Fruit fly (Drosophila melanogaster) whole organism, embryonic: Measurements from ENCODE around the gene CG15347.
A peak's percentile ranks its signal among the peaks of the same experiment; 100 is the strongest.

Experiments used
- Adf1 ChIP-seq: fragments of 200-800 bp; sonication (Bioruptor generic); IDR thresholded peaks from 2 replicates; pipeline ENCODE4 v1.3.6; 2022; ENCODE audit warnings: missing biosample characterization, missing genetic modification characterization
- B-H2 ChIP-seq: fragments of 200-800 bp; sonication (Bioruptor generic); optimal IDR thresholded peaks from 2 replicates; lab custom pipeline; 2018; ENCODE audit warnings: missing biosample characterization, mild to moderate bottlenecking, missing genetic modification characterization
- CG11696 ChIP-seq: fragments of 200-800 bp; sonication (Bioruptor generic); IDR thresholded peaks from 2 replicates; pipeline ENCODE4 v1.3.6; 2022; ENCODE audit warnings: missing biosample characterization, missing genetic modification characterization
- CG12236 ChIP-seq: fragments of 200-800 bp; sonication (Bioruptor generic); optimal IDR thresholded peaks from 2 replicates; lab custom pipeline; 2016; ENCODE audit warnings: missing biosample characterization, missing genetic modification characterization
- CG13296 ChIP-seq: fragments of 200-800 bp; sonication (Bioruptor generic); optimal IDR thresholded peaks from 3 replicates; lab custom pipeline; 2018; ENCODE audit warnings: missing biosample characterization, mild to moderate bottlenecking, missing genetic modification characterization
- CG14014 ChIP-seq: fragments of 200-800 bp; sonication (Bioruptor generic); IDR thresholded peaks from 2 replicates; pipeline ENCODE4 v1.3.6; 2022; ENCODE audit warnings: missing biosample characterization, missing genetic modification characterization
- CG14965 ChIP-seq: fragments of 200-800 bp; sonication (Bioruptor generic); optimal IDR thresholded peaks from 2 replicates; lab custom pipeline; 2016; ENCODE audit warnings: missing biosample characterization, missing genetic modification characterization, borderline replicate concordance
- CG15011 ChIP-seq: fragments of 200-800 bp; sonication (Bioruptor generic); optimal IDR thresholded peaks from 3 replicates; lab custom pipeline; 2018; ENCODE audit warnings: missing biosample characterization, mild to moderate bottlenecking, missing genetic modification characterization
- CG16815 ChIP-seq: fragments of 200-800 bp; sonication (Bioruptor generic); optimal IDR thresholded peaks from 3 replicates; lab custom pipeline; 2017; ENCODE audit warnings: missing biosample characterization, mild to moderate bottlenecking, missing genetic modification characterization
- CG2116 ChIP-seq: fragments of 200-800 bp; sonication (Bioruptor generic); optimal IDR thresholded peaks from 3 replicates; lab custom pipeline; 2018; ENCODE audit warnings: missing biosample characterization, mild to moderate bottlenecking, missing genetic modification characterization
- CG34224 ChIP-seq: fragments of 200-800 bp; sonication (Bioruptor generic); IDR thresholded peaks from 3 replicates; pipeline ENCODE4 v1.3.6; 2022; ENCODE audit warnings: missing biosample characterization, missing genetic modification characterization; ENCODE audit not compliant: partially characterized antibody
- D19B ChIP-seq: fragments of 200-800 bp; sonication (Bioruptor generic); optimal IDR thresholded peaks from 2 replicates; lab custom pipeline; 2017; ENCODE audit warnings: missing biosample characterization, mild to moderate bottlenecking, missing genetic modification characterization
- Deaf1 ChIP-seq: fragments of 200-800 bp; optimal IDR thresholded peaks from 3 replicates; lab custom pipeline; 2019; ENCODE audit warnings: missing biosample characterization, mild to moderate bottlenecking, missing genetic modification characterization, moderate library complexity
- Dfd ChIP-seq, 2 experiments: fragments of >200 bp; optimal IDR thresholded peaks; 2 replicates each; lab custom pipeline; 2017; ENCODE audit warnings: missing biosample characterization in 2 of 2, missing genetic modification characterization in 2 of 2
- Doc3 ChIP-seq: fragments of 200-800 bp; sonication (Bioruptor generic); IDR thresholded peaks from 3 replicates; pipeline ENCODE4 v1.3.6; 2022; ENCODE audit warnings: missing biosample characterization, missing genetic modification characterization; ENCODE audit not compliant: partially characterized antibody
- Elba2 ChIP-seq: fragments of 200-800 bp; sonication (Bioruptor generic); optimal IDR thresholded peaks from 3 replicates; lab custom pipeline; 2016; ENCODE audit warnings: missing biosample characterization, missing genetic modification characterization
- HHEX ChIP-seq: fragments of 200-800 bp; sonication (Bioruptor generic); optimal IDR thresholded peaks from 3 replicates; lab custom pipeline; 2017; ENCODE audit warnings: missing biosample characterization, mild to moderate bottlenecking, missing genetic modification characterization, missing genetic modification reagents
- HLH3B ChIP-seq: fragments of 200-800 bp; sonication (Bioruptor generic); IDR thresholded peaks from 2 replicates; pipeline ENCODE4 v1.3.6; 2022; ENCODE audit warnings: missing biosample characterization, missing genetic modification characterization
- HmgZ ChIP-seq: fragments of 200-800 bp; sonication (Bioruptor generic); optimal IDR thresholded peaks from 2 replicates; lab custom pipeline; 2018; ENCODE audit warnings: missing biosample characterization, mild to moderate bottlenecking, missing genetic modification characterization
- MBD-R2 ChIP-seq: fragments of 200-800 bp; sonication (Bioruptor generic); IDR thresholded peaks from 2 replicates; pipeline ENCODE4 v1.3.6; 2022; ENCODE audit warnings: missing biosample characterization, missing genetic modification characterization
- MTF-1 ChIP-seq: fragments of 200-800 bp; sonication (Bioruptor generic); optimal IDR thresholded peaks from 2 replicates; lab custom pipeline; 2018; ENCODE audit warnings: missing biosample characterization, mild to moderate bottlenecking, missing genetic modification characterization, borderline replicate concordance
- Med ChIP-seq: fragments of 200-800 bp; sonication (Bioruptor generic); peaks from one replicate; lab custom pipeline; 2016; ENCODE audit warnings: missing biosample characterization, missing genetic modification characterization, mild to moderate bottlenecking, inconsistent platforms, moderate library complexity
- Opbp ChIP-seq: fragments of 200-800 bp; sonication (Bioruptor generic); IDR thresholded peaks from 3 replicates; pipeline ENCODE4 v1.3.6; 2022; ENCODE audit warnings: missing biosample characterization, missing genetic modification characterization; ENCODE audit not compliant: partially characterized antibody
- Ssrp ChIP-seq: fragments of 200-800 bp; sonication (Bioruptor generic); optimal IDR thresholded peaks from 2 replicates; lab custom pipeline; 2018; ENCODE audit warnings: missing biosample characterization, mild to moderate bottlenecking, missing genetic modification characterization, moderate library complexity
- Vsx1 ChIP-seq: fragments of 200-800 bp; sonication (Bioruptor generic); optimal IDR thresholded peaks from 2 replicates; lab custom pipeline; 2017; ENCODE audit warnings: missing biosample characterization, mild to moderate bottlenecking, missing genetic modification characterization, missing genetic modification reagents
- al ChIP-seq: fragments of 200-800 bp; sonication (Bioruptor generic); IDR thresholded peaks from 2 replicates; pipeline ENCODE4 v1.3.6; 2022; ENCODE audit warnings: missing biosample characterization, missing genetic modification characterization
- chinmo ChIP-seq: fragments of 200-800 bp; sonication (Bioruptor generic); IDR thresholded peaks from 4 replicates; pipeline ENCODE4 v1.3.6; 2022; ENCODE audit warnings: missing biosample characterization, missing genetic modification characterization; ENCODE audit not compliant: partially characterized antibody
- dati ChIP-seq: fragments of 200-800 bp; sonication (Bioruptor generic); IDR thresholded peaks from 2 replicates; pipeline ENCODE4 v1.3.6; 2022; ENCODE audit warnings: missing biosample characterization, missing genetic modification characterization
- dysf ChIP-seq: fragments of 200-800 bp; sonication (Bioruptor generic); IDR thresholded peaks from 3 replicates; pipeline ENCODE4 v1.3.6; 2022; ENCODE audit warnings: missing biosample characterization, missing genetic modification characterization
- ewg ChIP-seq: fragments of 200-800 bp; sonication (Bioruptor generic); optimal IDR thresholded peaks from 3 replicates; lab custom pipeline; 2017; ENCODE audit warnings: mild to moderate bottlenecking, missing biosample characterization, missing genetic modification reagents, missing genetic modification characterization
- exex ChIP-seq: fragments of 200-800 bp; sonication (Bioruptor generic); optimal IDR thresholded peaks from 4 replicates; lab custom pipeline; 2018; ENCODE audit warnings: missing biosample characterization, mild to moderate bottlenecking, missing genetic modification characterization, moderate library complexity
- gcm2 ChIP-seq: fragments of 200-800 bp; sonication (Bioruptor generic); optimal IDR thresholded peaks from 2 replicates; lab custom pipeline; 2016; ENCODE audit warnings: missing biosample characterization, missing genetic modification characterization
- gem ChIP-seq: fragments of 200-800 bp; sonication (Bioruptor generic); optimal IDR thresholded peaks from 2 replicates; lab custom pipeline; 2019; ENCODE audit warnings: missing biosample characterization, mild to moderate bottlenecking, missing genetic modification characterization, moderate library complexity
- gfzf ChIP-seq: fragments of 200-800 bp; sonication (Bioruptor generic); optimal IDR thresholded peaks from 2 replicates; lab custom pipeline; 2016; ENCODE audit warnings: missing biosample characterization, mild to moderate bottlenecking, missing genetic modification characterization, moderate library complexity
- jing ChIP-seq: fragments of 200-800 bp; sonication (Bioruptor generic); optimal IDR thresholded peaks from 2 replicates; lab custom pipeline; 2018; ENCODE audit warnings: missing biosample characterization, mild to moderate bottlenecking, missing genetic modification characterization
- lab ChIP-seq: fragments of 200-800 bp; sonication (Bioruptor generic); optimal IDR thresholded peaks from 3 replicates; lab custom pipeline; 2017; ENCODE audit warnings: missing biosample characterization, missing genetic modification characterization, mild to moderate bottlenecking, moderate library complexity, missing genetic modification reagents
- lbe ChIP-seq: fragments of 200-800 bp; sonication (Bioruptor generic); optimal IDR thresholded peaks from 2 replicates; lab custom pipeline; 2016; ENCODE audit warnings: missing biosample characterization, mild to moderate bottlenecking, missing genetic modification characterization
- lilli ChIP-seq: fragments of 200-800 bp; sonication (Bioruptor generic); optimal IDR thresholded peaks from 3 replicates; lab custom pipeline; 2016; ENCODE audit warnings: missing biosample characterization, missing genetic modification characterization
- nom ChIP-seq: fragments of 200-800 bp; sonication (Bioruptor generic); optimal IDR thresholded peaks from 2 replicates; lab custom pipeline; 2017; ENCODE audit warnings: missing biosample characterization, missing genetic modification characterization, mild to moderate bottlenecking, moderate library complexity, missing genetic modification reagents
- pan ChIP-seq, 4 experiments: fragments of >200 bp in 3 of 4; fragments of 200-800 bp in 1 of 4; sonication (Bioruptor generic) in 1 of 4; optimal IDR thresholded peaks in 3 of 4; IDR thresholded peaks in 1 of 4; 2 replicates each; pipeline versions ENCODE4 v1.3.6 to Lab custom; 2017 to 2022; ENCODE audit warnings: missing biosample characterization in 2 of 4, missing genetic modification characterization in 2 of 4, mixed read lengths in 1 of 4
- pb ChIP-seq: fragments of 200-800 bp; sonication (Bioruptor generic); optimal IDR thresholded peaks from 3 replicates; lab custom pipeline; 2016; ENCODE audit warnings: missing biosample characterization, missing genetic modification characterization
- run ChIP-seq: fragments of 200-800 bp; sonication (Bioruptor generic); optimal IDR thresholded peaks from 3 replicates; lab custom pipeline; 2018; ENCODE audit warnings: missing biosample characterization, mild to moderate bottlenecking, missing genetic modification characterization
- sens ChIP-seq: fragments of 200-800 bp; sonication (Bioruptor generic); peaks from one replicate; lab custom pipeline; 2016; ENCODE audit warnings: missing biosample characterization, missing genetic modification characterization
- so ChIP-seq: fragments of 200-800 bp; sonication (Bioruptor generic); IDR thresholded peaks from 3 replicates; pipeline ENCODE4 v1.3.6; 2022; ENCODE audit warnings: missing biosample characterization, missing genetic modification characterization
- sug ChIP-seq: fragments of 200-800 bp; optimal IDR thresholded peaks from 2 replicates; lab custom pipeline; 2019; ENCODE audit warnings: missing biosample characterization, mild to moderate bottlenecking, missing genetic modification characterization, moderate library complexity
- tgo ChIP-seq: fragments of 200-800 bp; sonication (Bioruptor generic); IDR thresholded peaks from 3 replicates; pipeline ENCODE4 v1.3.6; 2022; ENCODE audit warnings: missing biosample characterization, missing genetic modification characterization
- tup ChIP-seq: fragments of 200-800 bp; sonication (Bioruptor generic); optimal IDR thresholded peaks from 2 replicates; lab custom pipeline; 2016; ENCODE audit warnings: missing biosample characterization, mild to moderate bottlenecking, missing genetic modification characterization, moderate library complexity
- tx ChIP-seq: fragments of 200-800 bp; sonication (Bioruptor generic); optimal IDR thresholded peaks from 2 replicates; lab custom pipeline; 2016; ENCODE audit warnings: missing biosample characterization, missing genetic modification characterization
- usp ChIP-seq: fragments of >200 bp; optimal IDR thresholded peaks from 2 replicates; lab custom pipeline; 2017; ENCODE audit warnings: missing biosample characterization, missing genetic modification characterization
- wor ChIP-seq: fragments of 200-800 bp; sonication (Bioruptor generic); IDR thresholded peaks from 2 replicates; pipeline ENCODE4 v1.3.6; 2022; ENCODE audit warnings: missing biosample characterization, missing genetic modification characterization
- yki ChIP-seq: fragments of >200 bp; optimal IDR thresholded peaks from 3 replicates; lab custom pipeline; 2018
- zen2 ChIP-seq: fragments of 200-800 bp; sonication (Bioruptor generic); IDR thresholded peaks from 3 replicates; pipeline ENCODE4 v1.3.6; 2022; ENCODE audit warnings: missing biosample characterization, missing genetic modification characterization; ENCODE audit not compliant: partially characterized antibody

The CG15347 gene

dm6 chrX:8502053-8502452 lies 41.4 kb upstream of the CG15347 start:
- TF ChIP-seq CG13296 (GFP tag; lab: Kevin White, UChicago), result no peak
- TF ChIP-seq B-H2 (GFP tag; lab: Kevin White, UChicago), result no peak
- TF ChIP-seq Opbp (GFP tag; lab: Robert Waterston, UW), result no peak
- TF ChIP-seq Vsx1 (GFP tag; lab: Kevin White, UChicago), result peak; percentile 21
- no peak for TF ChIP-seq CG14014 (GFP tag; lab: Robert Waterston, UW)
- TF ChIP-seq yki (lab: Kevin White, UChicago), result no peak
- TF ChIP-seq dati (GFP tag; lab: Robert Waterston, UW), result no peak
- no peak for TF ChIP-seq lab (GFP tag; lab: Kevin White, UChicago)
- TF ChIP-seq wor (GFP tag; lab: Robert Waterston, UW), result no peak
- no peak for TF ChIP-seq Dfd (GFP tag; optimal IDR thresholded peaks at IDR 0.05; lab: Kevin White, UChicago)
- no peak for TF ChIP-seq Doc3 (GFP tag; lab: Robert Waterston, UW)
- no peak for TF ChIP-seq tgo (GFP tag; lab: Robert Waterston, UW)
- TF ChIP-seq Adf1 (GFP tag; lab: Robert Waterston, UW), result peak; percentile 97
- no peak for TF ChIP-seq lilli
- no peak for TF ChIP-seq CG12236 (GFP tag; lab: Kevin White, UChicago)
- TF ChIP-seq ewg (GFP tag; lab: Kevin White, UChicago), result no peak
- TF ChIP-seq D19B (GFP tag; lab: Kevin White, UChicago), result no peak
- no peak for TF ChIP-seq CG14965 (GFP tag; lab: Kevin White, UChicago)
- TF ChIP-seq exex, result peak; percentile 17
- TF ChIP-seq gem (tag; lab: Kevin White, UChicago), result no peak
- no peak for TF ChIP-seq zen2 (GFP tag; lab: Robert Waterston, UW)
- no peak for TF ChIP-seq CG15011 (GFP tag; lab: Kevin White, UChicago)
- no peak for TF ChIP-seq jing (GFP tag; lab: Kevin White, UChicago)
- no peak for TF ChIP-seq CG2116 (GFP tag; lab: Kevin White, UChicago)
- TF ChIP-seq nom (GFP tag; lab: Kevin White, UChicago), result no peak
- TF ChIP-seq sug (tag; lab: Kevin White, UChicago), result peak; percentile 14
- TF ChIP-seq lbe (GFP tag; lab: Kevin White, UChicago), result no peak
- peak; percentile 62; the same call in 1 of the 4 replicates for TF ChIP-seq chinmo
- TF ChIP-seq Med, result peak; percentile 4
- TF ChIP-seq tx, result no peak
- TF ChIP-seq usp (GFP tag; lab: Kevin White, UChicago), result no peak
- TF ChIP-seq dysf (GFP tag; lab: Robert Waterston, UW), result no peak
- TF ChIP-seq Deaf1, result peak; percentile 71
- TF ChIP-seq Ssrp (tag; lab: Kevin White, UChicago), result no peak
- TF ChIP-seq HmgZ, result no peak
- no peak for TF ChIP-seq al (GFP tag; lab: Robert Waterston, UW)
- TF ChIP-seq HLH3B, result no peak
- TF ChIP-seq HHEX, result no peak

- TF ChIP-seq Med (peak; percentile 17), so (GFP tag; lab: Robert Waterston, UW) (no peak), gfzf (GFP tag; lab: Kevin White, UChicago) (no peak), Deaf1 (peak; percentile 94), gcm2 (no peak), pan (optimal IDR thresholded peaks at IDR 0.05; lab: Kevin White, UChicago) (no peak), pan (GFP tag; optimal IDR thresholded peaks at IDR 0.05 in 1 of 2, IDR thresholded peaks at IDR 0.05 in 1 of 2) (no peak), CG11696 (GFP tag; lab: Robert Waterston, UW) (no peak), CG16815 (GFP tag; lab: Kevin White, UChicago) (no peak), CG34224 (no peak), MTF-1 (GFP tag; lab: Kevin White, UChicago) (no peak), run (tag; lab: Kevin White, UChicago) (no peak), sens (GFP tag; lab: Kevin White, UChicago) (peak; percentile 49), pb (no peak), Elba2 (no peak), MBD-R2 (GFP tag; lab: Robert Waterston, UW) (no peak), tup (GFP tag; lab: Kevin White, UChicago) (no peak), lilli (no peak), exex (peak; percentile 38)
These were observed 40.7 kb upstream of the CG15347 start for dm6 chrX:8501374-8501773.
